Worm (Caenorhabditis elegans) whole organism, L4/young adult: Measurements from ENCODE around the gene Y45F3A.9.

ENCODE experiments used
- W03F9.2 ChIP-seq: fragments of 150-350 bp; optimal IDR thresholded peaks from 2 replicates; lab custom pipeline; 2014; ENCODE audit warnings: missing biosample characterization, missing genetic modification characterization
- dao-5 ChIP-seq: sonication (generic microtip); optimal IDR thresholded peaks from 2 replicates; lab custom pipeline; 2016; ENCODE audit warnings: missing genotype, missing genetic modification characterization, moderate library complexity, missing compliant biosample characterization
- him-1 ChIP-seq: sonication (generic microtip); optimal IDR thresholded peaks from 2 replicates; lab custom pipeline; 2016; ENCODE audit warnings: missing genotype, missing genetic modification reagents, missing genetic modification characterization, missing compliant biosample characterization

DNA sequence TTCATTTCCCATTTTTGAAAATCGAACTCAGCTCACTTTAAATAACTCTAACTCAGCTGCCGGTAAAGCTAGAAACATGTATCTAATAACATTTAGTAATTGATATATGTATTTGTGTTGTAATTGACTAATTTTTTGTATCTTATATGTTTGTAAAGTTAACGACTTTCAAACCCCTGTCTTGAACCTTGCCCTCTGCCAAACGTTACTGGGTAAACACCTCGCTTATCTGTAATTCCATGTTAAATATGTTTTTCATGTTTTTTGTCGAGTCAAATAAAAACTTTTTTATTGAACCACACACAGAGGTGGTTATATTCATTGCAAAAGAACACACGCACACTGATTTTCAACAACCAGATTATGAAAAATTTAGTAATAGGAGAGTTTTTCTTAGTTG, 34.8 kb upstream of the Y45F3A.9 start:
- no peak for TF ChIP-seq him-1 (tag; lab: Kevin White, UChicago)
- no peak for TF ChIP-seq W03F9.2 (tag; lab: Kevin White, UChicago)
- no peak for TF ChIP-seq dao-5 (tag; lab: Kevin White, UChicago)
